Fruit fly (Drosophila melanogaster): ENCODE data around the gene CG2218.

Gene CG2218

dm6 chr3R:30386759-30387437, 41.2 kb downstream of the CG2218 start (continued):
- TF ChIP-seq pb (GFP tag; optimal IDR thresholded peaks at IDR 0.05): no peak
- no peak for TF ChIP-seq PHDP (tag; optimal IDR thresholded peaks at IDR 0.05)
- TF ChIP-seq Mrtf (GFP tag; IDR thresholded peaks at IDR 0.05): no peak
- TF ChIP-seq exex (tag; optimal IDR thresholded peaks at IDR 0.05): no peak
- TF ChIP-seq BEAF-32 (GFP tag; optimal IDR thresholded peaks at IDR 0.05): no peak
- no peak for TF ChIP-seq CG4707 (GFP tag; optimal IDR thresholded peaks at IDR 0.05)
- no peak for TF ChIP-seq CG7987 (GFP tag; optimal IDR thresholded peaks at IDR 0.05)
- TF ChIP-seq vvl (GFP tag; IDR thresholded peaks at IDR 0.05): peak; percentile 87
- TF ChIP-seq sob (GFP tag; IDR thresholded peaks at IDR 0.05): no peak
- no peak for TF ChIP-seq Atf6 (GFP tag; IDR thresholded peaks at IDR 0.05)
- no peak for TF ChIP-seq CG7839 (tag; optimal IDR thresholded peaks at IDR 0.05)

DNA sequence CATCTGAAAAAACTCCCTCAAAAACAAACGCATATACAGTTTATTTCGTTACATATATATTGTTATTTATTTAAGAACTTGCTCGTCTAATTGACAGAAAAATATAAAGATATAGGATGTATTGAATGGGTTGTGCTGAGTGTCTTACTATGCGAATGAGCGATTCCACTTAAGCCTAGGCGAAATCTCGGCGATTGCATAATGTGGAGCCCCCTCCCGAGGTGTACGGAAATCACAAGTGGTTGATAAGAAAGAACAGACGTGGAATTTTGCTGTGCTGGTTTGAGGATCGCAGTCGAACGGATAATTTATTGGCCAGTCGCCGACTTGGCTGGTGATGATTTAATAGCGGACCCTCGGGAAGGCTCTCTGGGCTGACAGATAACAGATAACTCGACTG, 42.5 kb downstream of the CG2218 start:
- TF ChIP-seq tll (GFP tag; optimal IDR thresholded peaks at IDR 0.05): no peak
- TF ChIP-seq CkIIα-i1 (GFP tag; IDR thresholded peaks at IDR 0.05): no peak
- TF ChIP-seq Pdp1 (GFP tag; optimal IDR thresholded peaks at IDR 0.05): peak in 1 of 2 experiments; percentile 83
- no peak for TF ChIP-seq pita (GFP tag; optimal IDR thresholded peaks at IDR 0.05)
- TF ChIP-seq CG4820 (GFP tag; optimal IDR thresholded peaks at IDR 0.05): no peak
- TF ChIP-seq MTF-1 (GFP tag; optimal IDR thresholded peaks at IDR 0.05; ENCODE audit: borderline replicate concordance): peak; percentile 7
- peak; percentile 30 for TF ChIP-seq sug (tag; optimal IDR thresholded peaks at IDR 0.05)

DNA sequence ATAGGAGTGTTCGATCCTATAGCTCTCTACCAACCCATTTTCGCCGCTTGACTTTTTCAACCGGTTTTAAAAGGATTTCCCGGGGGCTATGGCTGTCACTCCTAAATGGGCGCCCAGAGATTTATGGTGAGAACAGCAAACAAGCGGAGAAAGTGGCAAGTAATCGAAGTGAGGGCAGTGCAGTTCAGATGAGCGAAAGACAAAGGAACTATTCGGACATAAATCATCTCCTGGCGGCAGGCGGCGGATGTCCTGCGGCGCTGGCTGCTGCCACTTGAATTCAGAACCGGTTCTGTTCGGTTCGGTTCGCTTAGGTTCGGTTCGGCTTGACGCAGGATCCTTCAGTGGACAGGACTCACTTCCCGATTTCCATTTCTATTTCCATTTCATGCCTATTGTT, 44.9 kb downstream of the CG2218 start:
- TF ChIP-seq Neu2 (GFP tag; optimal IDR thresholded peaks at IDR 0.05; ENCODE audit: borderline replicate concordance): no peak
- TF ChIP-seq sna (GFP tag; IDR thresholded peaks at IDR 0.05; ENCODE audit: partially characterized antibody): no peak
- TF ChIP-seq cad (GFP tag; optimal IDR thresholded peaks at IDR 0.05): peak; percentile 87
- no peak for TF ChIP-seq CG43689 (GFP tag; IDR thresholded peaks at IDR 0.05)
- no peak for TF ChIP-seq CG17361 (GFP tag; IDR thresholded peaks at IDR 0.05)
- TF ChIP-seq hth (optimal IDR thresholded peaks at IDR 0.05): peak; percentile 71
- TF ChIP-seq prd (optimal IDR thresholded peaks at IDR 0.05): no peak
- peak; percentile 17; the same call in 1 of the 3 replicates for TF ChIP-seq prd (GFP tag; IDR thresholded peaks at IDR 0.05)
- TF ChIP-seq CG12155 (GFP tag; optimal IDR thresholded peaks at IDR 0.05): no peak
- no peak for TF ChIP-seq Oli (tag; optimal IDR thresholded peaks at IDR 0.05)
- no peak for TF ChIP-seq bigmax (GFP tag; optimal IDR thresholded peaks at IDR 0.05)
- TF ChIP-seq zfh2 (GFP tag; optimal IDR thresholded peaks at IDR 0.05): no peak
- no peak for TF ChIP-seq gsb (GFP tag; IDR thresholded peaks at IDR 0.05)
- TF ChIP-seq CG7963 (GFP tag; IDR thresholded peaks at IDR 0.05; ENCODE audit: partially characterized antibody): no peak
- TF ChIP-seq CG8924 (tag; optimal IDR thresholded peaks at IDR 0.05): no peak
- no peak for TF ChIP-seq lilli (GFP tag; optimal IDR thresholded peaks at IDR 0.05)
- no peak for TF ChIP-seq CG4328 (GFP tag; optimal IDR thresholded peaks at IDR 0.05)
